Worm (Caenorhabditis elegans) whole organism, midembryonic: Measurements from ENCODE around the gene C55A1.6.

Source experiments
- T22C8.4 ChIP-seq: fragments of 200-800 bp; sonication (Bioruptor generic); IDR thresholded peaks from 2 replicates; pipeline ENCODE4 v1.3.6; 2022; ENCODE audit warnings: missing genetic modification characterization, missing compliant biosample characterization
- cog-1 ChIP-seq: sonication (generic microtip); optimal IDR thresholded peaks from 2 replicates; lab custom pipeline; 2016; ENCODE audit warnings: missing genetic modification characterization, missing compliant biosample characterization
- flt-1 ChIP-seq: fragments of 200-800 bp; sonication (Bioruptor generic); IDR thresholded peaks from 2 replicates; pipeline ENCODE4 v1.3.6; 2022; ENCODE audit warnings: missing genetic modification characterization, missing compliant biosample characterization
- klf-2 ChIP-seq: fragments of 200-800 bp; sonication (Bioruptor generic); conservative IDR thresholded peaks from 2 replicates; pipeline ENCODE4 v1.3.6; 2022; ENCODE audit warnings: missing genetic modification reagents, missing genetic modification characterization, missing compliant biosample characterization
- med-1 ChIP-seq: sonication (generic microtip); optimal IDR thresholded peaks from 2 replicates; lab custom pipeline; 2017; ENCODE audit warnings: missing genetic modification characterization, mild to moderate bottlenecking, missing compliant biosample characterization, antibody characterized with exemption, missing genetic modification reagents; ENCODE audit not compliant: insufficient read depth
- tab-1 ChIP-seq: fragments of 200-800 bp; sonication (Bioruptor generic); IDR thresholded peaks from 2 replicates; pipeline ENCODE4 v1.3.6; 2022; ENCODE audit warnings: missing genetic modification characterization, missing compliant biosample characterization
- ztf-23 ChIP-seq: fragments of 200-800 bp; sonication (Bioruptor generic); IDR thresholded peaks from 2 replicates; pipeline ENCODE4 v1.3.6; 2022; ENCODE audit warnings: missing genetic modification reagents, missing genetic modification characterization, missing compliant biosample characterization
- ztf-29 ChIP-seq: fragments of 200-800 bp; sonication (Bioruptor generic); IDR thresholded peaks from 2 replicates; pipeline ENCODE4 v1.3.6; 2022; ENCODE audit warnings: missing genetic modification reagents, missing genetic modification characterization, missing compliant biosample characterization

- TF ChIP-seq ztf-23 (GFP tag; lab: Robert Waterston, UW) (no peak), klf-2 (no peak), med-1 (GFP tag; lab: Kevin White, UChicago) (no peak), flt-1 (GFP tag; lab: Robert Waterston, UW) (no peak), cog-1 (no peak), ztf-29 (GFP tag; lab: Robert Waterston, UW) (no peak), tab-1 (GFP tag; lab: Robert Waterston, UW) (no peak), T22C8.4 (no peak)
Observed at ce11 chrV:15650167-15650566, 2.3 kb downstream of the C55A1.6 start, which contains the start of gene sru-42.
